Worm (Caenorhabditis elegans): ENCODE measurements around the gene sir-2.2.
A peak's percentile ranks its signal among the peaks of the same experiment; 100 is the strongest.

The sir-2.2 gene

ce11 chrX:13337000-13337399 is 9.1 kb downstream of the sir-2.2 start:
- TF ChIP-seq ceh-14 (tag; optimal IDR thresholded peaks at IDR 0.05) (no peak), ceh-31 (tag; optimal IDR thresholded peaks at IDR 0.05) (peak; percentile 5)

ce11 chrX:13337728-13338127 is 9.9 kb downstream of the sir-2.2 start, which contains the start of gene ptr-24:
Gene ptr-24 (plus strand): TSS chrX:13338028.
- TF ChIP-seq pha-2 (tag; optimal IDR thresholded peaks at IDR 0.05) (no peak), ceh-18 (tag; optimal IDR thresholded peaks at IDR 0.05) (no peak), sox-4 (tag; optimal IDR thresholded peaks at IDR 0.05) (no peak), unc-42 (tag; optimal IDR thresholded peaks at IDR 0.05) (no peak), T23F11.4 (GFP tag; optimal IDR thresholded peaks at IDR 0.05) (no peak), npax-4 (tag; optimal IDR thresholded peaks at IDR 0.05) (no peak), ama-1 (optimal IDR thresholded peaks at IDR 0.05) (no peak), ttx-3 (tag; optimal IDR thresholded peaks at IDR 0.05) (no peak), ceh-31 (tag; optimal IDR thresholded peaks at IDR 0.05) (no peak), tbx-7 (tag; optimal IDR thresholded peaks at IDR 0.05) (no peak), hlh-13 (GFP tag; optimal IDR thresholded peaks at IDR 0.05) (no peak), nhr-11 (tag; optimal IDR thresholded peaks at IDR 0.05) (no peak), fax-1 (tag; optimal IDR thresholded peaks at IDR 0.05) (no peak), pax-1 (tag; optimal IDR thresholded peaks at IDR 0.05) (no peak), pag-3 (tag; optimal IDR thresholded peaks at IDR 0.05; ENCODE audit: borderline replicate concordance) (no peak), ceh-30 (tag; optimal IDR thresholded peaks at IDR 0.05) (no peak)

DNA sequence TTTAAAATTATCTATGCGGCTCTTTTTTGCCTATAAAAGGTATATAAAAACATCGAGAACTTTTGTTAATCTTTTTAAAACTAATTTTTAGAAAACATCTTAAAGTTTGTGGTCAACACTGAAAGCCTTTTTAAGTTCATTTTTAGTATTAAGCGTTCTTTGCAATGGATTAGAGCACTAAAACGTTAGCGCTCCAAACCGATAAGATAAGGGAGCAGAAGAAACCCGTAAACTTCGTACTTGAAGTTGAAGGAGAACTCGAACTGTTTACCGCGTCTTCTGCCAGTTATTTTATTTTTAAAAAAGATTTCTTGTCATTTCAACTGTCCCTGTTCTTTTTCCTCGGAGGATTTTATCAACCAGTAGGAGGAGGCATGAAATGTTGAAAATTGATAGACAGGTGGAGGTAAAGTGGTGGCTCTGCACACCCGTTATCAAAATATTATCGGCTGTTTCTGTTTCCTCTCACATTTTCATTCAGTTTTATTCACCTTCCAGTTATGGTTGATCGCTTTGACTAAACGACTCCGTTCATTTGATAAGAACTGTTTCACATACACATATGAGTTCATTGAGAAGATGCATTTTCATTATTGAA is 11.3 kb downstream of the sir-2.2 start:
- no peak for TF ChIP-seq npax-4 (tag; optimal IDR thresholded peaks at IDR 0.05)
- no peak for TF ChIP-seq rnt-1 (tag; optimal IDR thresholded peaks at IDR 0.05)
- TF ChIP-seq lim-6 (tag; optimal IDR thresholded peaks at IDR 0.05): no peak
- TF ChIP-seq ama-1 (optimal IDR thresholded peaks at IDR 0.05): no peak
- TF ChIP-seq elt-2 (tag; optimal IDR thresholded peaks at IDR 0.05): no peak

ce11 chrX:13340970-13341369 is 13.1 kb downstream of the sir-2.2 start:
- peak; percentile 42 for TF ChIP-seq ceh-18 (tag; optimal IDR thresholded peaks at IDR 0.05)
- TF ChIP-seq pros-1 (tag; optimal IDR thresholded peaks at IDR 0.05): no peak
- TF ChIP-seq odd-2 (tag; optimal IDR thresholded peaks at IDR 0.05): no peak
- TF ChIP-seq ztf-16 (tag; optimal IDR thresholded peaks at IDR 0.05): no peak
- TF ChIP-seq lin-11 (tag; optimal IDR thresholded peaks at IDR 0.05): no peak

DNA sequence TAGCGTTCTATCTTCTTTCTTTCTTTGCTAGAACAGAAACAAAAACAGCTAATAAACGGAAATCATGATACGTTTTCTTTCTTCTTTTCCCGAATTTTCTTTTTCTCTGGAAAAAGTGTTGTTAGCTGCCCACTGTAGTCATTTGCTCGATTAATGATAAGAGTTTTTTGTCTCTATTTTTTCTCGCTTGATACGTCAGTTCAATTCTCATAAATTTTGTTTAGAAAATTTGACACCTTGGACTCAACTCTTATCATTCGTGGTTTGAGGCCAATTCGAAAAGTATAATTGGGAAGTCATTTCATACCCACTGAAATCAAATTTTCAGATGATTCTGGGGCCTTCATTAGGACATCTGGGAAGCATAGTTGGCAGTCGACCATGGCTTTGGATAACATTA is 14.0 kb downstream of the sir-2.2 start:
- TF ChIP-seq unc-42 (tag; optimal IDR thresholded peaks at IDR 0.05) (no peak), ceh-34 (tag; optimal IDR thresholded peaks at IDR 0.05) (no peak), elt-2 (tag; optimal IDR thresholded peaks at IDR 0.05) (no peak), ets-4 (tag; optimal IDR thresholded peaks at IDR 0.05) (no peak), fkh-10 (GFP tag; optimal IDR thresholded peaks at IDR 0.05) (no peak), hlh-13 (GFP tag; optimal IDR thresholded peaks at IDR 0.05) (no peak), nhr-232 (tag; optimal IDR thresholded peaks at IDR 0.05) (no peak), ama-1 (optimal IDR thresholded peaks at IDR 0.05) (no peak), ceh-6 (GFP tag; optimal IDR thresholded peaks at IDR 0.05) (no peak), ceh-2 (tag; optimal IDR thresholded peaks at IDR 0.05) (no peak), ceh-9 (tag; optimal IDR thresholded peaks at IDR 0.05) (no peak), che-1 (tag; optimal IDR thresholded peaks at IDR 0.05) (no peak), C08G9.2 (tag; optimal IDR thresholded peaks at IDR 0.05) (no peak)

ce11 chrX:13347251-13347650 is 19.4 kb downstream of the sir-2.2 start:
- TF ChIP-seq eyg-1 (tag; optimal IDR thresholded peaks at IDR 0.05) (no peak), ama-1 (optimal IDR thresholded peaks at IDR 0.05) (no peak), ceh-19 (GFP tag; optimal IDR thresholded peaks at IDR 0.05) (no peak), dve-1 (tag; optimal IDR thresholded peaks at IDR 0.05) (no peak), hlh-13 (GFP tag; optimal IDR thresholded peaks at IDR 0.05) (no peak), T23F11.4 (GFP tag; optimal IDR thresholded peaks at IDR 0.05) (no peak), npax-4 (tag; optimal IDR thresholded peaks at IDR 0.05) (no peak), tbx-2 (tag; optimal IDR thresholded peaks at IDR 0.05) (no peak), ztf-16 (tag; optimal IDR thresholded peaks at IDR 0.05) (no peak), rnt-1 (tag; optimal IDR thresholded peaks at IDR 0.05) (no peak), ceh-31 (tag; optimal IDR thresholded peaks at IDR 0.05) (no peak), ahr-1 (tag; optimal IDR thresholded peaks at IDR 0.05) (no peak), hlh-8 (tag; optimal IDR thresholded peaks at IDR 0.05) (no peak), pag-3 (tag; optimal IDR thresholded peaks at IDR 0.05; ENCODE audit: borderline replicate concordance) (no peak), fax-1 (tag; optimal IDR thresholded peaks at IDR 0.05) (no peak)
